Worm (Caenorhabditis elegans) whole organism, young adult: Measurements from ENCODE around the gene lin-15A.

ENCODE experiments used
- cebp-2 ChIP-seq: fragments of 200-800 bp; sonication (Bioruptor generic); IDR thresholded peaks from 2 replicates; pipeline ENCODE4 v1.3.6; 2022; ENCODE audit warnings: missing genetic modification characterization, missing compliant biosample characterization
- ets-4 ChIP-seq: fragments of 200-800 bp; sonication (Bioruptor generic); optimal IDR thresholded peaks from 2 replicates; lab custom pipeline; 2018; ENCODE audit warnings: mild to moderate bottlenecking, missing genetic modification characterization, missing compliant biosample characterization
- hmg-1.2 ChIP-seq: fragments of 200-800 bp; sonication (Bioruptor generic); IDR thresholded peaks from 2 replicates; pipeline ENCODE4 v1.3.6; 2022; ENCODE audit warnings: missing genetic modification reagents, missing genetic modification characterization, missing compliant biosample characterization
- lin-26 ChIP-seq: fragments of 200-800 bp; sonication (Bioruptor generic); IDR thresholded peaks from 2 replicates; pipeline ENCODE4 v1.3.6; 2022; ENCODE audit warnings: missing genetic modification reagents, missing genetic modification characterization, missing compliant biosample characterization

DNA sequence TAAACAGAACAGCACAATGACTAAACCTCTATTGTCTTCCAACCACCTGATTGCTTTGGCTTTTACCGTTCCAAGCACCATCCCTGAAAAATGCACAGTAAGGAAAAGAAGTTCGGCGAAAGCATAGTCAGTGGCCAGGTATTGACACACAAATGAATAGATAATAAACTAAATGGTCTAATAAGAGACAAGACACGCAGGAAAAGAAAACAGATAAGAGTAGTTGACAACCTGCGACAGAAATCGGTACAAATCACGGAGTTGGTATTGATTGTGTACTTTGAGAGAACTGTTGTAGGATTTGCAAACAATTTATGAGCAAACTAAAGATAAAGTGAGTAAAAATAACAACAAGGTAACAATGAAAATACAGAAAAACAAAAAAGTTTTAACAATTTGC lies 39.6 kb downstream of the lin-15A start, which contains the start of gene Y7A5A.1:
- TF ChIP-seq ets-4 (no peak), hmg-1.2 (GFP tag; lab: Robert Waterston, UW) (no peak), lin-26 (GFP tag; lab: Robert Waterston, UW) (no peak), cebp-2 (GFP tag; lab: Robert Waterston, UW) (no peak)
